Fruit fly (Drosophila melanogaster): ENCODE measurements around the gene FER.
A peak's percentile ranks its signal among the peaks of the same experiment; 100 is the strongest.

FER gene

dm6 chr3R:9378644-9379411 is 15.5 kb downstream of the FER start (continued):
- TF ChIP-seq CG9876 (GFP tag; optimal IDR thresholded peaks at IDR 0.05) (no peak), Spps (tag; optimal IDR thresholded peaks at IDR 0.05) (peak; percentile 63), HHEX (GFP tag; optimal IDR thresholded peaks at IDR 0.05) (peak; percentile 25), CG8290 (GFP tag; optimal IDR thresholded peaks at IDR 0.05) (peak; percentile 31), CG8290 (tag; optimal IDR thresholded peaks at IDR 0.05) (peak in 1 of 2 experiments; percentile 37), CG16815 (GFP tag; optimal IDR thresholded peaks at IDR 0.05) (peak; percentile 67), ac (GFP tag; optimal IDR thresholded peaks at IDR 0.05) (peak; percentile 65), kni (GFP tag; optimal IDR thresholded peaks at IDR 0.05) (peak; percentile 90), Awh (GFP tag; IDR thresholded peaks at IDR 0.05) (0 out of 2 replicates have a peak, but pooled peaks have one; percentile 26), sqz (GFP tag; optimal IDR thresholded peaks at IDR 0.05) (peak; percentile 68), CG15269 (tag; optimal IDR thresholded peaks at IDR 0.05) (peak; percentile 14), Blimp-1 (GFP tag; optimal IDR thresholded peaks at IDR 0.05) (peak; percentile 65), HLH3B (GFP tag; IDR thresholded peaks at IDR 0.05) (no peak), CG17385 (GFP tag; optimal IDR thresholded peaks at IDR 0.05) (peak; percentile 28), Optix (GFP tag; IDR thresholded peaks at IDR 0.05) (0 out of 3 replicates have a peak, but pooled peaks have one; percentile 19), slou (GFP tag; optimal IDR thresholded peaks at IDR 0.05) (no peak), CG18599 (GFP tag; optimal IDR thresholded peaks at IDR 0.05) (peak; percentile 34), tio (GFP tag; optimal IDR thresholded peaks at IDR 0.05) (peak; percentile 60), CG33213 (GFP tag; optimal IDR thresholded peaks at IDR 0.05) (peak; percentile 15), CG1832 (GFP tag; optimal IDR thresholded peaks at IDR 0.05) (no peak), ara (GFP tag; IDR thresholded peaks at IDR 0.05) (peak; percentile 56; the same call in 1 of the 2 replicates), Med (GFP tag) (peak; percentile 88), D19A (tag; optimal IDR thresholded peaks at IDR 0.05) (peak; percentile 81), fru (optimal IDR thresholded peaks at IDR 0.05) (no peak), CG10366 (GFP tag; IDR thresholded peaks at IDR 0.05) (no peak), sens (GFP tag) (peak; percentile 97), lola (GFP tag; optimal IDR thresholded peaks at IDR 0.05) (peak in 1 of 3 experiments; percentile 90), CG4424 (GFP tag; optimal IDR thresholded peaks at IDR 0.05) (peak; percentile 68), fd96Cb (tag; optimal IDR thresholded peaks at IDR 0.05) (peak; percentile 70), CG13624 (GFP tag; optimal IDR thresholded peaks at IDR 0.05) (peak; percentile 7), CG17328 (GFP tag; IDR thresholded peaks at IDR 0.05) (peak; percentile 50), CG8359 (GFP tag; optimal IDR thresholded peaks at IDR 0.05; ENCODE audit: borderline replicate concordance) (peak; percentile 25), Rfx (GFP tag; IDR thresholded peaks at IDR 0.05) (no peak), CG10209 (GFP tag; optimal IDR thresholded peaks at IDR 0.05) (peak; percentile 58), CG3281 (GFP tag; optimal IDR thresholded peaks at IDR 0.05) (peak; percentile 20), nom (GFP tag; optimal IDR thresholded peaks at IDR 0.05) (peak; percentile 68), tll (GFP tag; optimal IDR thresholded peaks at IDR 0.05) (peak in 1 of 2 experiments; percentile 81), CG17802 (tag; optimal IDR thresholded peaks at IDR 0.05) (peak; percentile 24), trh (GFP tag; optimal IDR thresholded peaks at IDR 0.05) (peak; percentile 1), Deaf1 (tag; optimal IDR thresholded peaks at IDR 0.05) (peak; percentile 45), Nf-YB (GFP tag; optimal IDR thresholded peaks at IDR 0.05) (peak; percentile 51), eve (GFP tag; optimal IDR thresholded peaks at IDR 0.05) (peak in 1 of 2 experiments; percentile 60), CoRest (tag; optimal IDR thresholded peaks at IDR 0.05) (peak; percentile 62), sc (optimal IDR thresholded peaks at IDR 0.05) (no peak), sc (GFP tag; optimal IDR thresholded peaks at IDR 0.05) (peak; percentile 33), CG11504 (tag; optimal IDR thresholded peaks at IDR 0.05) (peak; percentile 57), Ada2b (GFP tag; IDR thresholded peaks at IDR 0.05) (no peak), CG17829 (tag; optimal IDR thresholded peaks at IDR 0.05) (peak; percentile 85), dm (GFP tag; optimal IDR thresholded peaks at IDR 0.05) (no peak)

All from whole organism, embryonic.